Fruit fly (Drosophila melanogaster) whole organism, embryonic: ENCODE results near the gene CG44836.

ENCODE experiments used
- C15 ChIP-seq: fragments of 200-800 bp; sonication (Bioruptor generic); IDR thresholded peaks from 3 replicates; pipeline ENCODE4 v1.3.6; 2022; ENCODE audit warnings: missing biosample characterization, missing genetic modification characterization
- CG10321 ChIP-seq: fragments of 200-800 bp; sonication (Bioruptor generic); IDR thresholded peaks from 2 replicates; pipeline ENCODE4 v1.3.6; 2022; ENCODE audit warnings: missing biosample characterization, missing genetic modification characterization
- CG10543 ChIP-seq: fragments of 200-800 bp; sonication (Bioruptor generic); optimal IDR thresholded peaks from 3 replicates; lab custom pipeline; 2017; ENCODE audit warnings: missing biosample characterization, mild to moderate bottlenecking, missing genetic modification characterization, moderate library complexity
- CG10959 ChIP-seq: fragments of 200-800 bp; sonication (Bioruptor generic); IDR thresholded peaks from 2 replicates; pipeline ENCODE4 v1.3.6; 2022; ENCODE audit warnings: missing biosample characterization, missing genetic modification characterization
- CG11695 ChIP-seq: fragments of 200-800 bp; sonication (Bioruptor generic); IDR thresholded peaks from 3 replicates; pipeline ENCODE4 v1.3.6; 2022; ENCODE audit warnings: missing biosample characterization, missing genetic modification characterization
- CG12104 ChIP-seq: fragments of 200-800 bp; sonication (Bioruptor generic); optimal IDR thresholded peaks from 3 replicates; lab custom pipeline; 2016; ENCODE audit warnings: missing biosample characterization, missing genetic modification characterization
- CG12942 ChIP-seq: fragments of 200-800 bp; sonication (Bioruptor generic); optimal IDR thresholded peaks from 3 replicates; lab custom pipeline; 2016; ENCODE audit warnings: missing biosample characterization, missing genetic modification characterization
- CG13123 ChIP-seq: fragments of 200-800 bp; sonication (Bioruptor generic); optimal IDR thresholded peaks from 2 replicates; lab custom pipeline; 2016; ENCODE audit warnings: missing biosample characterization, missing genetic modification characterization
- CG13296 ChIP-seq: fragments of 200-800 bp; sonication (Bioruptor generic); optimal IDR thresholded peaks from 3 replicates; lab custom pipeline; 2018; ENCODE audit warnings: missing biosample characterization, mild to moderate bottlenecking, missing genetic modification characterization
- CG15011 ChIP-seq: fragments of 200-800 bp; sonication (Bioruptor generic); optimal IDR thresholded peaks from 3 replicates; lab custom pipeline; 2018; ENCODE audit warnings: missing biosample characterization, mild to moderate bottlenecking, missing genetic modification characterization
- CG15073 ChIP-seq: fragments of 200-800 bp; sonication (Bioruptor generic); optimal IDR thresholded peaks from 2 replicates; lab custom pipeline; 2016; ENCODE audit warnings: missing biosample characterization, missing genetic modification characterization
- CG16863 ChIP-seq: fragments of 200-800 bp; sonication (Bioruptor generic); optimal IDR thresholded peaks from 3 replicates; lab custom pipeline; 2016; ENCODE audit warnings: missing biosample characterization, missing genetic modification characterization
- CG17385 ChIP-seq: fragments of 200-800 bp; sonication (Bioruptor generic); optimal IDR thresholded peaks from 3 replicates; lab custom pipeline; 2018; ENCODE audit warnings: missing biosample characterization, mild to moderate bottlenecking, missing genetic modification characterization
- CG17829 ChIP-seq: fragments of 200-800 bp; optimal IDR thresholded peaks from 2 replicates; lab custom pipeline; 2019; ENCODE audit warnings: missing biosample characterization, mild to moderate bottlenecking, missing genetic modification characterization, moderate library complexity
- CG2116 ChIP-seq: fragments of 200-800 bp; sonication (Bioruptor generic); optimal IDR thresholded peaks from 3 replicates; lab custom pipeline; 2018; ENCODE audit warnings: missing biosample characterization, mild to moderate bottlenecking, missing genetic modification characterization
- CG2120 ChIP-seq: fragments of 200-800 bp; sonication (Bioruptor generic); optimal IDR thresholded peaks from 3 replicates; lab custom pipeline; 2016; ENCODE audit warnings: missing biosample characterization, missing genetic modification characterization
- CG2129 ChIP-seq: fragments of 200-800 bp; sonication (Bioruptor generic); IDR thresholded peaks from 2 replicates; pipeline ENCODE4 v1.3.6; 2022; ENCODE audit warnings: missing biosample characterization, missing genetic modification characterization; ENCODE audit not compliant: partially characterized antibody
- CG2199 ChIP-seq: fragments of 200-800 bp; sonication (Bioruptor generic); IDR thresholded peaks from 3 replicates; pipeline ENCODE4 v1.3.6; 2022; ENCODE audit warnings: missing biosample characterization, missing genetic modification characterization
- CG31388 ChIP-seq: fragments of 200-800 bp; sonication (Bioruptor generic); optimal IDR thresholded peaks from 2 replicates; lab custom pipeline; 2016; ENCODE audit warnings: missing biosample characterization, missing genetic modification characterization
- CG3281 ChIP-seq: fragments of 200-800 bp; sonication (Bioruptor generic); optimal IDR thresholded peaks from 3 replicates; lab custom pipeline; 2017; ENCODE audit warnings: missing biosample characterization, mild to moderate bottlenecking, missing genetic modification characterization
- CG3838 ChIP-seq: fragments of 200-800 bp; sonication (Bioruptor generic); optimal IDR thresholded peaks from 3 replicates; lab custom pipeline; 2016; ENCODE audit warnings: missing biosample characterization, missing genetic modification characterization
- CG4282 ChIP-seq: fragments of 200-800 bp; sonication (Bioruptor generic); optimal IDR thresholded peaks from 2 replicates; lab custom pipeline; 2016; ENCODE audit warnings: missing biosample characterization, missing genetic modification characterization
- CG4820 ChIP-seq: fragments of 200-800 bp; sonication (Bioruptor generic); optimal IDR thresholded peaks from 3 replicates; lab custom pipeline; 2016; ENCODE audit warnings: missing biosample characterization, missing genetic modification characterization
- Dp ChIP-seq: fragments of 200-800 bp; sonication (Bioruptor generic); optimal IDR thresholded peaks from 2 replicates; lab custom pipeline; 2018; ENCODE audit warnings: missing biosample characterization, mild to moderate bottlenecking, missing genetic modification characterization, moderate library complexity
- Fer3 ChIP-seq: fragments of 200-800 bp; sonication (Bioruptor generic); optimal IDR thresholded peaks from 2 replicates; lab custom pipeline; 2018; ENCODE audit warnings: missing biosample characterization, mild to moderate bottlenecking, missing genetic modification characterization, moderate library complexity
- HLHmδ ChIP-seq: fragments of 200-800 bp; sonication (Bioruptor generic); optimal IDR thresholded peaks from 2 replicates; lab custom pipeline; 2018; ENCODE audit warnings: missing biosample characterization, mild to moderate bottlenecking, missing genetic modification characterization, moderate library complexity
- Hmr ChIP-seq: fragments of 200-800 bp; sonication (Bioruptor generic); optimal IDR thresholded peaks from 3 replicates; lab custom pipeline; 2017; ENCODE audit warnings: mild to moderate bottlenecking, missing biosample characterization, missing genetic modification reagents, missing genetic modification characterization
- Hr3 ChIP-seq: fragments of 200-800 bp; sonication (Bioruptor generic); optimal IDR thresholded peaks from 3 replicates; lab custom pipeline; 2016; ENCODE audit warnings: missing biosample characterization, missing genetic modification characterization
- NC2α ChIP-seq: fragments of 200-800 bp; sonication (Bioruptor generic); optimal IDR thresholded peaks from 2 replicates; lab custom pipeline; 2016; ENCODE audit warnings: missing biosample characterization, missing genetic modification characterization
- NfI ChIP-seq: fragments of 200-800 bp; sonication (Bioruptor generic); optimal IDR thresholded peaks from 3 replicates; lab custom pipeline; 2018; ENCODE audit warnings: missing biosample characterization, mild to moderate bottlenecking, missing genetic modification characterization, moderate library complexity
- Opbp ChIP-seq: fragments of 200-800 bp; sonication (Bioruptor generic); IDR thresholded peaks from 3 replicates; pipeline ENCODE4 v1.3.6; 2022; ENCODE audit warnings: missing biosample characterization, missing genetic modification characterization; ENCODE audit not compliant: partially characterized antibody
- Spps ChIP-seq: fragments of 200-800 bp; sonication (Bioruptor generic); optimal IDR thresholded peaks from 2 replicates; lab custom pipeline; 2018; ENCODE audit warnings: missing biosample characterization, mild to moderate bottlenecking, missing genetic modification characterization
- Sry-δ ChIP-seq: fragments of 200-800 bp; sonication (Bioruptor generic); optimal IDR thresholded peaks from 2 replicates; lab custom pipeline; 2016; ENCODE audit warnings: missing biosample characterization, missing genetic modification characterization
- Trl ChIP-seq, 3 experiments: fragments of >200 bp in 2 of 3; fragments of 200-800 bp in 1 of 3; sonication (Bioruptor generic) in 1 of 3; optimal IDR thresholded peaks; 2 replicates in 1 of 3; 3 replicates in 2 of 3; lab custom pipeline; 2016 to 2017; ENCODE audit warnings: missing biosample characterization in 1 of 3, missing genetic modification characterization in 1 of 3
- aop ChIP-seq: fragments of 200-800 bp; sonication (Bioruptor generic); IDR thresholded peaks from 2 replicates; pipeline ENCODE4 v1.3.6; 2022; ENCODE audit warnings: missing biosample characterization, missing genetic modification characterization
- bcd ChIP-seq: fragments of 200-800 bp; sonication (Bioruptor generic); optimal IDR thresholded peaks from 2 replicates; lab custom pipeline; 2017; ENCODE audit warnings: missing biosample characterization, mild to moderate bottlenecking, missing genetic modification characterization
- cg ChIP-seq: fragments of 200-800 bp; sonication (Bioruptor generic); optimal IDR thresholded peaks from 3 replicates; lab custom pipeline; 2019; ENCODE audit warnings: missing biosample characterization, mild to moderate bottlenecking, missing genetic modification characterization, moderate library complexity
- chm ChIP-seq: fragments of 200-800 bp; sonication (Bioruptor generic); IDR thresholded peaks from 2 replicates; pipeline ENCODE4 v1.3.6; 2022; ENCODE audit warnings: missing biosample characterization, missing genetic modification characterization
- ci ChIP-seq: fragments of 200-800 bp; sonication (Bioruptor generic); IDR thresholded peaks from 3 replicates; pipeline ENCODE4 v1.3.6; 2022; ENCODE audit warnings: missing biosample characterization, missing genetic modification characterization
- eve ChIP-seq, 2 experiments: fragments of >200 bp; optimal IDR thresholded peaks; 2 replicates each; lab custom pipeline; 2017; ENCODE audit warnings: missing biosample characterization in 2 of 2, missing genetic modification characterization in 2 of 2
- ewg ChIP-seq: fragments of 200-800 bp; sonication (Bioruptor generic); optimal IDR thresholded peaks from 3 replicates; lab custom pipeline; 2017; ENCODE audit warnings: mild to moderate bottlenecking, missing biosample characterization, missing genetic modification reagents, missing genetic modification characterization
- fd96Cb ChIP-seq: fragments of 200-800 bp; sonication (Bioruptor generic); optimal IDR thresholded peaks from 2 replicates; lab custom pipeline; 2018; ENCODE audit warnings: missing biosample characterization, mild to moderate bottlenecking, missing genetic modification characterization, moderate library complexity
- fu2 ChIP-seq: fragments of 200-800 bp; sonication (Bioruptor generic); optimal IDR thresholded peaks from 2 replicates; lab custom pipeline; 2016; ENCODE audit warnings: missing biosample characterization, missing genetic modification characterization
- gcm ChIP-seq: fragments of 200-800 bp; sonication (Bioruptor generic); optimal IDR thresholded peaks from 2 replicates; lab custom pipeline; 2019; ENCODE audit warnings: missing biosample characterization, mild to moderate bottlenecking, missing genetic modification characterization, moderate library complexity
- lola ChIP-seq, 3 experiments: fragments of >200 bp in 2 of 3; fragments of 200-800 bp in 1 of 3; sonication (Bioruptor generic) in 1 of 3; optimal IDR thresholded peaks; 2 replicates each; lab custom pipeline; 2017 to 2019; ENCODE audit warnings: missing biosample characterization in 3 of 3, missing genetic modification characterization in 3 of 3, mild to moderate bottlenecking in 1 of 3, moderate library complexity in 1 of 3
- nmo ChIP-seq: fragments of 200-800 bp; sonication (Bioruptor generic); optimal IDR thresholded peaks from 2 replicates; lab custom pipeline; 2018; ENCODE audit warnings: missing biosample characterization, mild to moderate bottlenecking, missing genetic modification characterization, moderate library complexity
- pros ChIP-seq: fragments of 200-800 bp; sonication (Bioruptor generic); optimal IDR thresholded peaks from 3 replicates; lab custom pipeline; 2019; ENCODE audit warnings: missing biosample characterization, mild to moderate bottlenecking, missing genetic modification characterization, moderate library complexity
- psq ChIP-seq: fragments of 200-800 bp; sonication (Bioruptor generic); optimal IDR thresholded peaks from 2 replicates; lab custom pipeline; 2017; ENCODE audit warnings: missing biosample characterization, missing genetic modification characterization
- pzg ChIP-seq: fragments of 200-800 bp; sonication (Bioruptor generic); optimal IDR thresholded peaks from 3 replicates; lab custom pipeline; 2018; ENCODE audit warnings: missing biosample characterization, mild to moderate bottlenecking, missing genetic modification characterization, moderate library complexity
- wor ChIP-seq: fragments of 200-800 bp; sonication (Bioruptor generic); IDR thresholded peaks from 2 replicates; pipeline ENCODE4 v1.3.6; 2022; ENCODE audit warnings: missing biosample characterization, missing genetic modification characterization

The CG44836 gene

DNA sequence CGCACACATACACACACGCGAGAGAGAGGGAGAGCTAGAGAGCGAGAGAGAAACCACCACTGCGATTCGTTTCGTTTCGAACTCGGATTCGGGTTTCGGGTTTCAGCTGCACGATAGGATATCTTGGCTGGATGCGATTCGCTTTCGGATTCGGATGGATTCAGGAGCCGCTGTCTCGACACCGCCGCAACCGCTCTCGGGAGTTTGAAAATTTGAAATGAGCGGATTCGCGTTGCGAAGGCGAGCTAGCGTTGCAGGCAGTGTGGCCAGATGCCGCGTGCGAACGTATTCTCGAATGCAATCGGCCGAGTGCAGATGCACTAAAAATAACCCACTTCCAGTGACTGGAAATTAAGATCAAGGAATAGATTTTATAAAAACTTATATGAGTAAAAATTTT is 11.5 kb upstream of the CG44836 start, which contains the start of gene fax (continued):
- TF ChIP-seq CG2199 (no peak; the same call in 2 of the 3 replicates), Sry-δ (GFP tag; lab: Kevin White, UChicago) (peak; percentile 17), CG12942 (no peak), CG17829 (tag; lab: Kevin White, UChicago) (peak; percentile 81), ewg (GFP tag; lab: Kevin White, UChicago) (peak; percentile 49), CG10543 (GFP tag; lab: Kevin White, UChicago) (peak; percentile 31), Fer3 (no peak), wor (GFP tag; lab: Robert Waterston, UW) (no peak), CG4820 (GFP tag; lab: Kevin White, UChicago) (no peak), CG31388 (GFP tag; lab: Kevin White, UChicago) (no peak), nmo (peak; percentile 33), pros (GFP tag; lab: Kevin White, UChicago) (peak; percentile 66), Hr3 (GFP tag; lab: Kevin White, UChicago) (no peak), Hmr (peak; percentile 57), Opbp (peak; percentile 71), CG4282 (GFP tag; lab: Kevin White, UChicago) (peak; percentile 14), fu2 (no peak), NC2α (GFP tag; lab: Kevin White, UChicago) (no peak), CG2120 (GFP tag; lab: Kevin White, UChicago) (peak; percentile 0), Spps (no peak), pzg (peak; percentile 75), gcm (GFP tag; lab: Kevin White, UChicago) (peak; percentile 37), CG2129 (GFP tag; lab: Robert Waterston, UW) (no peak), CG10959 (GFP tag; lab: Robert Waterston, UW) (0 out of 2 replicates have a peak, but pooled peaks have one; percentile 11), CG10321 (GFP tag; lab: Robert Waterston, UW) (no peak), eve (GFP tag; optimal IDR thresholded peaks at IDR 0.05; lab: Kevin White, UChicago) (no peak), bcd (GFP tag; lab: Kevin White, UChicago) (no peak), CG17385 (GFP tag; lab: Kevin White, UChicago) (peak; percentile 51), CG15011 (no peak), psq (GFP tag; lab: Kevin White, UChicago) (no peak), HLHmδ (peak; percentile 91), Dp (GFP tag; lab: Kevin White, UChicago) (peak; percentile 67), CG3281 (no peak), Trl (optimal IDR thresholded peaks at IDR 0.05; lab: Kevin White, UChicago) (peak; percentile 83 to 84), Trl (GFP tag; optimal IDR thresholded peaks at IDR 0.05; lab: Kevin White, UChicago) (peak; percentile 17), CG16863 (GFP tag; lab: Kevin White, UChicago) (no peak), ci (peak; percentile 74; the same call in 2 of the 3 replicates), aop (GFP tag; lab: Robert Waterston, UW) (peak; percentile 46; the same call in 1 of the 2 replicates), fd96Cb (tag; lab: Kevin White, UChicago) (no peak), CG2116 (GFP tag; lab: Kevin White, UChicago) (peak; percentile 28), CG13296 (GFP tag; lab: Kevin White, UChicago) (peak; percentile 48), lola (GFP tag; optimal IDR thresholded peaks at IDR 0.05; lab: Kevin White, UChicago) (no peak), CG11695 (GFP tag; lab: Robert Waterston, UW) (peak; percentile 42; the same call in 1 of the 3 replicates), CG3838 (GFP tag; lab: Kevin White, UChicago) (no peak), NfI (peak; percentile 2), CG13123 (no peak), CG15073 (no peak), C15 (GFP tag; lab: Robert Waterston, UW) (no peak), chm (GFP tag; lab: Robert Waterston, UW) (peak; percentile 78), cg (GFP tag; lab: Kevin White, UChicago) (peak; percentile 79), CG12104 (GFP tag; lab: Kevin White, UChicago) (no peak)
